Worm (Caenorhabditis elegans) whole organism, mixed stage, embryonic: ENCODE data around the gene C18H9.1.

Source experiments
- M03D4.4 ChIP-seq: sonication (generic microtip); optimal IDR thresholded peaks from 2 replicates; lab custom pipeline; 2017; ENCODE audit warnings: mild to moderate bottlenecking, missing genetic modification characterization, missing compliant biosample characterization
- bed-3 ChIP-seq: fragments of 200-800 bp; sonication (Bioruptor generic); optimal IDR thresholded peaks from 3 replicates; lab custom pipeline; 2018; ENCODE audit warnings: mild to moderate bottlenecking, missing genetic modification characterization, moderate library complexity, missing compliant biosample characterization
- blmp-1 ChIP-seq: fragments of 150-350 bp; optimal IDR thresholded peaks from 2 replicates; lab custom pipeline; 2014; ENCODE audit warnings: missing biosample characterization, missing genetic modification characterization
- ceh-39 ChIP-seq: fragments of 150-350 bp; optimal IDR thresholded peaks from 2 replicates; lab custom pipeline; 2014; ENCODE audit warnings: missing biosample characterization, missing genetic modification characterization
- ceh-43 ChIP-seq: fragments of 200-800 bp; sonication (Bioruptor generic); optimal IDR thresholded peaks from 2 replicates; lab custom pipeline; 2018; ENCODE audit warnings: mild to moderate bottlenecking, missing genetic modification characterization, moderate library complexity, missing compliant biosample characterization
- ceh-83 ChIP-seq: fragments of 200-800 bp; sonication (Bioruptor generic); optimal IDR thresholded peaks from 2 replicates; lab custom pipeline; 2018; ENCODE audit warnings: mild to moderate bottlenecking, missing genetic modification characterization, missing compliant biosample characterization
- ces-1 ChIP-seq: fragments of 150-350 bp; optimal IDR thresholded peaks from 2 replicates; lab custom pipeline; 2014; ENCODE audit warnings: missing biosample characterization, missing genetic modification reagents, missing genetic modification characterization
- cnd-1 ChIP-seq: fragments of 200-800 bp; sonication (Bioruptor generic); optimal IDR thresholded peaks from 2 replicates; lab custom pipeline; 2018; ENCODE audit warnings: mild to moderate bottlenecking, missing genetic modification characterization, missing compliant biosample characterization
- drap-1 ChIP-seq: fragments of 200-800 bp; sonication (Bioruptor generic); optimal IDR thresholded peaks from 3 replicates; lab custom pipeline; 2018; ENCODE audit warnings: mild to moderate bottlenecking, missing genetic modification characterization, missing compliant biosample characterization
- elt-1 ChIP-seq: sonication (generic microtip); optimal IDR thresholded peaks from 2 replicates; lab custom pipeline; 2017; ENCODE audit warnings: missing genetic modification characterization, mild to moderate bottlenecking, missing compliant biosample characterization, antibody characterized with exemption, moderate library complexity, borderline replicate concordance; ENCODE audit not compliant: insufficient read depth
- flh-1 ChIP-seq: fragments of 200-800 bp; sonication (Bioruptor generic); optimal IDR thresholded peaks from 2 replicates; lab custom pipeline; 2018; ENCODE audit warnings: mild to moderate bottlenecking, missing genetic modification characterization, moderate library complexity, missing compliant biosample characterization
- ham-2 ChIP-seq: fragments of 200-800 bp; sonication (Bioruptor generic); optimal IDR thresholded peaks from 2 replicates; lab custom pipeline; 2018; ENCODE audit warnings: mild to moderate bottlenecking, missing genetic modification characterization, missing compliant biosample characterization
- hlh-1 ChIP-seq: fragments of 150-350 bp; optimal IDR thresholded peaks from 2 replicates; lab custom pipeline; 2014; ENCODE audit warnings: missing biosample characterization, missing genetic modification reagents, missing genetic modification characterization
- lin-13 ChIP-seq: fragments of 150-350 bp; optimal IDR thresholded peaks from 2 replicates; lab custom pipeline; 2014; ENCODE audit warnings: missing biosample characterization, missing genetic modification characterization
- lin-32 ChIP-seq: fragments of 200-800 bp; sonication (Bioruptor generic); optimal IDR thresholded peaks from 2 replicates; lab custom pipeline; 2018; ENCODE audit warnings: mild to moderate bottlenecking, missing genetic modification characterization, missing compliant biosample characterization
- lsy-2 ChIP-seq: fragments of 150-350 bp; optimal IDR thresholded peaks from 2 replicates; lab custom pipeline; 2014; ENCODE audit warnings: missing biosample characterization, missing genetic modification characterization
- mab-5 ChIP-seq: fragments of 150-350 bp; optimal IDR thresholded peaks from 2 replicates; lab custom pipeline; 2014; ENCODE audit warnings: missing biosample characterization, missing genetic modification characterization
- mep-1 ChIP-seq: fragments of 150-350 bp; optimal IDR thresholded peaks from 2 replicates; lab custom pipeline; 2017; ENCODE audit warnings: missing biosample characterization, missing genetic modification reagents, missing genetic modification characterization, inconsistent platforms
- mls-2 ChIP-seq: sonication (generic microtip); optimal IDR thresholded peaks from 2 replicates; lab custom pipeline; 2016; ENCODE audit warnings: mild to moderate bottlenecking, missing genetic modification characterization, moderate library complexity, missing compliant biosample characterization
- nhr-12 ChIP-seq: fragments of 150-350 bp; optimal IDR thresholded peaks from 2 replicates; lab custom pipeline; 2014; ENCODE audit warnings: missing biosample characterization, missing genetic modification characterization
- nhr-2 ChIP-seq: fragments of 150-350 bp; optimal IDR thresholded peaks from 2 replicates; lab custom pipeline; 2014; ENCODE audit warnings: missing biosample characterization, missing genetic modification characterization
- nhr-28 ChIP-seq: fragments of 150-350 bp; optimal IDR thresholded peaks from 2 replicates; lab custom pipeline; 2014; ENCODE audit warnings: missing biosample characterization, missing genetic modification characterization
- nhr-76 ChIP-seq: sonication (generic microtip); optimal IDR thresholded peaks from 2 replicates; lab custom pipeline; 2017; ENCODE audit warnings: missing biosample characterization, missing genetic modification characterization
- pha-4 ChIP-seq: fragments of 150-350 bp; optimal IDR thresholded peaks from 2 replicates; lab custom pipeline; 2018; ENCODE audit warnings: missing biosample characterization, missing genetic modification reagents, missing genetic modification characterization
- sem-2 ChIP-seq: fragments of 200-800 bp; sonication (Bioruptor generic); optimal IDR thresholded peaks from 2 replicates; lab custom pipeline; 2018; ENCODE audit warnings: mild to moderate bottlenecking, missing genetic modification characterization, missing compliant biosample characterization
- snpc-4 ChIP-seq: fragments of 150-350 bp; optimal IDR thresholded peaks from 2 replicates; lab custom pipeline; 2014; ENCODE audit warnings: missing biosample characterization, missing genetic modification characterization
- sptf-1 ChIP-seq: sonication (generic microtip); optimal IDR thresholded peaks from 2 replicates; lab custom pipeline; 2017; ENCODE audit warnings: mild to moderate bottlenecking, missing genetic modification characterization, moderate library complexity, missing compliant biosample characterization
- tbx-8 ChIP-seq: fragments of 200-800 bp; sonication (Bioruptor generic); optimal IDR thresholded peaks from 2 replicates; lab custom pipeline; 2018; ENCODE audit warnings: mild to moderate bottlenecking, missing genetic modification characterization, moderate library complexity, missing compliant biosample characterization
- unc-120 ChIP-seq: sonication (generic microtip); optimal IDR thresholded peaks from 2 replicates; lab custom pipeline; 2017; ENCODE audit warnings: missing genetic modification characterization, missing compliant biosample characterization; ENCODE audit not compliant: poor library complexity, severe bottlenecking
- unc-39 ChIP-seq: fragments of 150-350 bp; optimal IDR thresholded peaks from 2 replicates; lab custom pipeline; 2014; ENCODE audit warnings: missing biosample characterization, missing genetic modification characterization
- unc-62 ChIP-seq: fragments of 150-350 bp; optimal IDR thresholded peaks from 2 replicates; lab custom pipeline; 2014; ENCODE audit warnings: missing biosample characterization, missing genetic modification reagents, missing genetic modification characterization
- zip-8 ChIP-seq: fragments of 150-350 bp; optimal IDR thresholded peaks from 2 replicates; lab custom pipeline; 2014; ENCODE audit warnings: missing biosample characterization, missing genetic modification characterization
- ztf-11 ChIP-seq: fragments of 150-350 bp; optimal IDR thresholded peaks from 2 replicates; lab custom pipeline; 2014; ENCODE audit warnings: missing biosample characterization, missing genetic modification characterization

C18H9.1 gene

DNA sequence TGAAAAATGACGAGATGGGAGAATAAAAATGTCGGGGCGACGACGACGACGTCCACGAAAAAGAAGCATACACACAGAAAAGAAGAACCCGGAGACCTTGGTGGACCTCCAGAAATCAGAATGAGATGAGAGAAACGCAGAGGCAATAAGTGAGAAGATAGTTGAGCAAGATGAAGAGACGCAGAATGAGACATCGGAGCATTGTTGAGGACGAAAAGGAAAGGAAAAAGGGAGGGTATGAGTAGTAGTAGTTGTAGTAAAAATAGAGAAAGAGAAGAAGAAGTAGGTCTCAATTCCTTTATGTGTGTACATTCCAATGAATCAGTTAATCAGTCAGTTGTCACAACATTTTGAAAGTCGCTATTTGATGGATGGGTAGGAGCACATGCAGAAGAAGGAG lies 30.4 kb downstream of the C18H9.1 start, which contains the start of gene T14B4.8:
Gene T14B4.8, minus strand, starts transcription at position 60 of the 400 bp plus-strand sequence.
- no peak for TF ChIP-seq cnd-1 (tag; lab: Kevin White, UChicago)
- peak; percentile 22 for TF ChIP-seq sptf-1
- no peak for TF ChIP-seq nhr-2
- TF ChIP-seq unc-120 (tag; lab: Kevin White, UChicago), result peak; percentile 24
- peak; percentile 2 for TF ChIP-seq mep-1
- TF ChIP-seq unc-62 (GFP tag; lab: Kevin White, UChicago), result peak; percentile 31
- peak; percentile 77 for TF ChIP-seq ces-1

DNA sequence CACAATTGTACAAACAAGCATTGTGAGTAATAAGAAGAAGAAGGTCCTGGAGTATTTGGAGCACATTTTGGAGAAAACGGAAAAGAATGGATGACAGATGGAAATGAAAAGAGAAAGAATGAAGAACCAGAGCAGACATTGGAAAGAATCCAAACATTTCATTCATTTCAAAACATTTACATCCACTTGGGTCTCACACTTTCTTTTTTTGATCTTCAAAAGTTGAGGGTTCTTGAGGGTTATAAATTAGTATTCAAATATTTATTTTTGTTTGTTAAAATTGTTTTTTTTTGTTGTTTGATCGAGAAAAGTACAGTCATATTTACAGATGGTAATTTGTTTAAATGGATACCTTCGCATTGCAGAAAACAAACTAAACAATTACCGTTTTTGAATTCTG lies 34.8 kb downstream of the C18H9.1 start, which contains the start of gene T14B4.9:
Gene T14B4.9, minus strand, starts transcription at position 101 of the 400 bp plus-strand sequence.
- TF ChIP-seq drap-1 (GFP tag; lab: Kevin White, UChicago) (no peak), nhr-2 (no peak), mls-2 (no peak), M03D4.4 (no peak), sptf-1 (no peak), lin-32 (GFP tag; lab: Kevin White, UChicago) (no peak), tbx-8 (GFP tag; lab: Kevin White, UChicago) (no peak), ceh-39 (tag; lab: Kevin White, UChicago) (no peak), hlh-1 (tag; lab: Kevin White, UChicago) (no peak), ztf-11 (tag; lab: Kevin White, UChicago) (no peak), mab-5 (no peak)

DNA sequence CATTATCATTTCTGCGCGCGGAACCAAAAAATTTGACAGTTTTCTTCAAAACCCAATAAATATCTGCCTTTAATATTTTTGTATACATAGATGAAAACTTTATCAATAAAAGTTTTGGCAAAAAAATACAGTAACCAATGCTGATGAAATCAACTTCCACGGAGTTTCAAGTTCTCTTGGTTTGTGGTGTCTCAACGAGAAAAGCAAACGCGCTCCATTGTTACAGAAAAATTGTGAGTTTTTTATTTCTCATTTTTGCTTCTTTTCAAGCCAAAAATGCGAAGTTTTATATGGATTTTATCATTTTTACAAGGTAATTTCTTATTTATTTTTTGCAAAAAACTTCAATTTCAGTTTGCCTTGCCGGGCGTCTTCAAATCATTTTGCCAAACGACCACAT lies 35.8 kb downstream of the C18H9.1 start, which contains the start of gene T14B4.3:
Gene T14B4.3, plus strand, starts transcription at position 264 of the 400 bp plus-strand sequence.
- TF ChIP-seq lin-32 (GFP tag; lab: Kevin White, UChicago), result no peak
- peak; percentile 36 for TF ChIP-seq sptf-1
- no peak for TF ChIP-seq M03D4.4
- TF ChIP-seq mep-1, result peak; percentile 76
- no peak for TF ChIP-seq sem-2 (GFP tag; lab: Kevin White, UChicago)
- TF ChIP-seq ces-1, result peak; percentile 50
- no peak for TF ChIP-seq ceh-39 (tag; lab: Kevin White, UChicago)
- TF ChIP-seq lsy-2, result peak; percentile 83
- TF ChIP-seq tbx-8 (GFP tag; lab: Kevin White, UChicago), result no peak
- TF ChIP-seq ztf-11 (tag; lab: Kevin White, UChicago), result no peak
- TF ChIP-seq pha-4 (tag; lab: Kevin White, UChicago), result peak; percentile 34
- no peak for TF ChIP-seq blmp-1 (tag; lab: Kevin White, UChicago)
- TF ChIP-seq, all 35 proteins: peak for 5

DNA sequence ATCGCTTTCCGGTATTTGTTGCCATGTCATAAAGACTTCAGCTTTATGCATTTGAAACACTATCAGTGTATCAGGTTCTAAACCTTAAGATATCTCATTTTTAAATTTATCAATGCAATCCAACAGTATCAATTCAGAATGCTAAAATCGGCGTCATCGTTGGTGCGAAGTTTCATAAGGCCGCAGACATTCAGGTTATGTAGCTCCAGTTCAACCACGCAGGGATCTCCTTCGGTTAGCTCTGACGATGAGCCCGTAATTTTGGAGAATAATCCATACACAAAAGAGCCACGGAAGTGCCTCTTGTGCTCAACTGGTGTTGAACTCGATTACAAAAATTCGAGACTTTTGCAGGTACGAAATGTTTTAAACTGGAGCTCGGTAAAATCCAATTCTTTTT lies 37.2 kb downstream of the C18H9.1 start, which contains the start of gene mrps-18.C:
Gene mrps-18.C, plus strand, starts transcription at position 138 of the 400 bp plus-strand sequence.
- TF ChIP-seq ham-2 (GFP tag; lab: Kevin White, UChicago) (no peak), sptf-1 (no peak), zip-8 (no peak), unc-62 (GFP tag; lab: Kevin White, UChicago) (no peak), bed-3 (GFP tag; lab: Kevin White, UChicago) (no peak), flh-1 (GFP tag; lab: Kevin White, UChicago) (no peak), cnd-1 (tag; lab: Kevin White, UChicago) (no peak), snpc-4 (tag; lab: Kevin White, UChicago) (no peak), nhr-2 (no peak), nhr-28 (tag; lab: Kevin White, UChicago) (no peak), nhr-76 (no peak), unc-120 (tag; lab: Kevin White, UChicago) (no peak), unc-39 (tag; lab: Kevin White, UChicago) (no peak), lin-13 (no peak), lin-32 (GFP tag; lab: Kevin White, UChicago) (no peak)

DNA sequence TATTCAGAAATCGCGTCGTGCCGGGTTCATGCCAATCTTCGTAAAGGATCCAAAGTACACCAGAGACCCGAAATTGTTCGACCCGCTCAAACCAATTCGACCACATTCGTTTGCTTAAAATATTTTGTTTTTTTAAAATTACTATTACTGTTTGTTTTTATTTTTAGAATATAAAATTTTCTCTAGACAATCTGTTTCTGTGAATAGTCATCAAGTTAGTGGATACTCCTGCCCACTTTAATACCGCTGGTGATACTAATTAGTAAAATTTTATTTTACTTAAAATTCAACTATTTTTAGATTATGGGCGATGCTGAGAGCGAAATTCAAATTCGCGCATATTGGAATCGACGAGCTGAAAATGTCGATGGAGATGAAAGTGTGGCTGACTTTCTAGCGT lies 37.7 kb downstream of the C18H9.1 start, which contains the start of gene T14B4.1:
Gene T14B4.1, plus strand, starts transcription at position 301 of the 400 bp plus-strand sequence.
- no peak for TF ChIP-seq ceh-83 (GFP tag; lab: Kevin White, UChicago)
- TF ChIP-seq unc-62 (GFP tag; lab: Kevin White, UChicago), result no peak
- TF ChIP-seq unc-120 (tag; lab: Kevin White, UChicago), result no peak
- TF ChIP-seq sptf-1, result no peak
- no peak for TF ChIP-seq nhr-28 (tag; lab: Kevin White, UChicago)

DNA sequence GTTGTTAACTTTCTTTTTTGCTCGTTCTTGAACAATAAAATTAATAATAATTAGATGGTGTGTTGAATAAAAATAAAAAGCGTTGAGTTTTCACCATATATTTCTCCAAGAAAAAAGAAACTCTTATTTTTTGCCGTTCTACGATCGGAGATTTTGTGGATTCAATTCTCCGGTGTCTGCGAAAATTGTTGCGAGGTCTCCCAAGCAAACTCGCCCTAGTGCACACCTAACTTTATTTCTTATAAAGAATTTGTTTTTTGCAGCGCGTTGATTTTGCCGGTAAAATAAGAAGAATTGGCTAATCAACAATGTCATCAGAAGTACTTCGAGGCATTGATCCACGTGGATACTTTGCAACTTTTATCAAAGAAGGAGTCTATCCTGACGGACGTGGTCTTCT lies 42.5 kb downstream of the C18H9.1 start, which contains the start of gene exos-8:
Gene exos-8, plus strand, starts transcription at position 264 of the 400 bp plus-strand sequence.
- TF ChIP-seq ceh-83 (GFP tag; lab: Kevin White, UChicago) (no peak), nhr-12 (no peak), lsy-2 (peak; percentile 67), hlh-1 (tag; lab: Kevin White, UChicago) (no peak), mep-1 (peak; percentile 67), blmp-1 (tag; lab: Kevin White, UChicago) (no peak), ces-1 (peak; percentile 76), sptf-1 (no peak), drap-1 (GFP tag; lab: Kevin White, UChicago) (peak; percentile 6), zip-8 (no peak), mab-5 (no peak), M03D4.4 (peak; percentile 28), nhr-2 (no peak), snpc-4 (tag; lab: Kevin White, UChicago) (no peak), unc-120 (tag; lab: Kevin White, UChicago) (no peak), bed-3 (GFP tag; lab: Kevin White, UChicago) (no peak), tbx-8 (GFP tag; lab: Kevin White, UChicago) (no peak), pha-4 (tag; lab: Kevin White, UChicago) (no peak), elt-1 (no peak), ceh-39 (tag; lab: Kevin White, UChicago) (no peak), nhr-76 (no peak), nhr-28 (tag; lab: Kevin White, UChicago) (no peak), lin-32 (GFP tag; lab: Kevin White, UChicago) (peak; percentile 1), ztf-11 (tag; lab: Kevin White, UChicago) (no peak), unc-62 (GFP tag; lab: Kevin White, UChicago) (no peak), mls-2 (peak; percentile 50), flh-1 (GFP tag; lab: Kevin White, UChicago) (no peak), ceh-43 (no peak), ham-2 (GFP tag; lab: Kevin White, UChicago) (no peak), lin-13 (peak; percentile 34)
